Worm (Caenorhabditis elegans) whole organism, L1 larva: ENCODE measurements around the gene twk-32.
A peak's percentile ranks its signal among the peaks of the same experiment; 100 is the strongest.

Experiments used
- C16A3.4 ChIP-seq: fragments of 150-350 bp; optimal IDR thresholded peaks from 2 replicates; lab custom pipeline; 2014; ENCODE audit warnings: missing biosample characterization, missing genetic modification characterization
- F16B12.6 ChIP-seq: fragments of 150-350 bp; optimal IDR thresholded peaks from 2 replicates; lab custom pipeline; 2014; ENCODE audit warnings: missing biosample characterization, missing genetic modification characterization
- Y116A8C.19 ChIP-seq: sonication (generic microtip); optimal IDR thresholded peaks from 2 replicates; lab custom pipeline; 2016; ENCODE audit warnings: missing compliant biosample characterization, missing genetic modification characterization, borderline replicate concordance
- aly-2 ChIP-seq: fragments of 150-350 bp; optimal IDR thresholded peaks from 2 replicates; lab custom pipeline; 2014; ENCODE audit warnings: missing biosample characterization, missing genetic modification characterization
- ces-1 ChIP-seq: fragments of 150-350 bp; optimal IDR thresholded peaks from 2 replicates; lab custom pipeline; 2014; ENCODE audit warnings: missing biosample characterization, missing genetic modification reagents, missing genetic modification characterization
- dpl-1 ChIP-seq, 3 experiments: fragments of 150-350 bp in 2 of 3; sonication (generic microtip) in 1 of 3; optimal IDR thresholded peaks; 2 replicates each; lab custom pipeline; 2014 to 2017; ENCODE audit warnings: missing biosample characterization in 3 of 3, missing genetic modification characterization in 3 of 3, missing genetic modification reagents in 3 of 3
- dsc-1 ChIP-seq: sonication (generic microtip); optimal IDR thresholded peaks from 2 replicates; lab custom pipeline; 2016; ENCODE audit warnings: mild to moderate bottlenecking, missing genetic modification characterization, missing compliant biosample characterization
- efl-1 ChIP-seq, 4 experiments: fragments of 150-350 bp; optimal IDR thresholded peaks in 3 of 4; peaks in 1 of 4; 1 replicate in 1 of 4; 2 replicates in 3 of 4; lab custom pipeline; 2014; ENCODE audit warnings: missing biosample characterization in 2 of 4, missing genetic modification characterization in 2 of 4, missing genetic modification reagents in 2 of 4
- efl-3 ChIP-seq: fragments of 200-800 bp; sonication (Bioruptor generic); optimal IDR thresholded peaks from 2 replicates; lab custom pipeline; 2018; ENCODE audit warnings: mild to moderate bottlenecking, missing genetic modification characterization, missing compliant biosample characterization
- elt-2 ChIP-seq: sonication (generic microtip); optimal IDR thresholded peaks from 2 replicates; lab custom pipeline; 2016; ENCODE audit warnings: missing genetic modification characterization, mild to moderate bottlenecking, inconsistent platforms, missing compliant biosample characterization, missing genetic modification reagents
- fkh-4 ChIP-seq: sonication (generic microtip); optimal IDR thresholded peaks from 2 replicates; lab custom pipeline; 2016; ENCODE audit warnings: missing compliant biosample characterization, missing genetic modification characterization, borderline replicate concordance
- fos-1 ChIP-seq: fragments of 150-350 bp; optimal IDR thresholded peaks from 2 replicates; lab custom pipeline; 2014; ENCODE audit warnings: missing biosample characterization, missing genetic modification characterization
- grh-1 ChIP-seq: fragments of 200-800 bp; sonication (Bioruptor generic); IDR thresholded peaks from 2 replicates; pipeline ENCODE4 v1.3.6; 2022; ENCODE audit warnings: missing genetic modification reagents, missing genetic modification characterization, missing compliant biosample characterization
- hlh-17 ChIP-seq: fragments of 200-800 bp; sonication (Bioruptor generic); optimal IDR thresholded peaks from 2 replicates; lab custom pipeline; 2018; ENCODE audit warnings: missing genetic modification characterization, mild to moderate bottlenecking, missing compliant biosample characterization, moderate library complexity, borderline replicate concordance
- hlh-4 ChIP-seq: sonication (generic microtip); optimal IDR thresholded peaks from 2 replicates; lab custom pipeline; 2016; ENCODE audit warnings: mild to moderate bottlenecking, missing genetic modification characterization, missing compliant biosample characterization
- hpl-2 ChIP-seq: fragments of 150-350 bp; optimal IDR thresholded peaks from 2 replicates; lab custom pipeline; 2014; ENCODE audit warnings: missing biosample characterization, missing genetic modification reagents, missing genetic modification characterization
- irx-1 ChIP-seq: sonication (generic microtip); optimal IDR thresholded peaks from 2 replicates; lab custom pipeline; 2016; ENCODE audit warnings: missing genetic modification characterization, missing compliant biosample characterization
- isw-1 ChIP-seq: fragments of 200-800 bp; sonication (Bioruptor generic); IDR thresholded peaks from 2 replicates; pipeline ENCODE4 v1.3.6; 2022; ENCODE audit warnings: missing genetic modification characterization, missing compliant biosample characterization
- jun-1 ChIP-seq: fragments of 150-350 bp; optimal IDR thresholded peaks from 2 replicates; lab custom pipeline; 2014; ENCODE audit warnings: missing biosample characterization, missing genetic modification reagents, missing genetic modification characterization
- lin-14 ChIP-seq: fragments of 200-800 bp; sonication (Bioruptor generic); optimal IDR thresholded peaks from 2 replicates; lab custom pipeline; 2018; ENCODE audit warnings: mild to moderate bottlenecking, missing genetic modification characterization, moderate library complexity, missing compliant biosample characterization
- lir-3 ChIP-seq: sonication (generic microtip); optimal IDR thresholded peaks from 2 replicates; lab custom pipeline; 2016; ENCODE audit warnings: mild to moderate bottlenecking, missing genetic modification characterization, moderate library complexity, missing compliant biosample characterization; ENCODE audit not compliant: poor library complexity
- lsy-2 ChIP-seq, 2 experiments: fragments of 150-350 bp; optimal IDR thresholded peaks; 2 replicates each; lab custom pipeline; 2014; ENCODE audit warnings: missing biosample characterization in 2 of 2, missing genetic modification characterization in 2 of 2
- mdl-1 ChIP-seq, 2 experiments: fragments of 150-350 bp; optimal IDR thresholded peaks; 2 replicates each; lab custom pipeline; 2014 to 2017; ENCODE audit warnings: missing biosample characterization in 2 of 2, missing genetic modification characterization in 2 of 2, inconsistent platforms in 1 of 2
- nhr-12 ChIP-seq: sonication (generic microtip); optimal IDR thresholded peaks from 2 replicates; lab custom pipeline; 2017; ENCODE audit warnings: missing biosample characterization, missing genetic modification characterization
- nhr-20 ChIP-seq: sonication (generic microtip); optimal IDR thresholded peaks from 2 replicates; lab custom pipeline; 2016; ENCODE audit warnings: mild to moderate bottlenecking, missing genetic modification characterization, missing compliant biosample characterization
- nhr-237 ChIP-seq: fragments of 150-350 bp; optimal IDR thresholded peaks from 2 replicates; lab custom pipeline; 2014; ENCODE audit warnings: missing biosample characterization, missing genetic modification characterization
- nhr-28 ChIP-seq: fragments of 150-350 bp; optimal IDR thresholded peaks from 2 replicates; lab custom pipeline; 2014; ENCODE audit warnings: missing biosample characterization, missing genetic modification characterization
- nhr-47 ChIP-seq: sonication (generic microtip); optimal IDR thresholded peaks from 2 replicates; lab custom pipeline; 2016; ENCODE audit warnings: mild to moderate bottlenecking, missing genetic modification characterization, moderate library complexity, missing compliant biosample characterization
- nhr-71 ChIP-seq: sonication (generic microtip); optimal IDR thresholded peaks from 2 replicates; lab custom pipeline; 2016; ENCODE audit warnings: mild to moderate bottlenecking, missing genetic modification characterization, moderate library complexity, missing compliant biosample characterization
- nhr-77 ChIP-seq: fragments of 150-350 bp; optimal IDR thresholded peaks from 2 replicates; lab custom pipeline; 2014; ENCODE audit warnings: missing biosample characterization, missing genetic modification characterization
- nhr-84 ChIP-seq: sonication (generic microtip); optimal IDR thresholded peaks from 2 replicates; lab custom pipeline; 2017; ENCODE audit warnings: missing biosample characterization, missing genetic modification characterization
- nhr-85 ChIP-seq: sonication (generic microtip); peaks from one replicate; lab custom pipeline; 2016; ENCODE audit warnings: missing genetic modification characterization, inconsistent platforms, missing compliant biosample characterization
- nhr-90 ChIP-seq: sonication (generic microtip); optimal IDR thresholded peaks from 2 replicates; lab custom pipeline; 2016; ENCODE audit warnings: mild to moderate bottlenecking, missing genetic modification characterization, missing compliant biosample characterization; ENCODE audit not compliant: poor library complexity
- pax-3 ChIP-seq: fragments of 200-800 bp; sonication (Bioruptor generic); optimal IDR thresholded peaks from 2 replicates; lab custom pipeline; 2018; ENCODE audit warnings: mild to moderate bottlenecking, missing genetic modification characterization, moderate library complexity, missing compliant biosample characterization
- snpc-4 ChIP-seq: fragments of 150-350 bp; optimal IDR thresholded peaks from 2 replicates; lab custom pipeline; 2014; ENCODE audit warnings: missing biosample characterization, missing genetic modification characterization
- snu-23 ChIP-seq: sonication (generic microtip); optimal IDR thresholded peaks from 2 replicates; lab custom pipeline; 2016; ENCODE audit warnings: missing genetic modification characterization, missing compliant biosample characterization
- sox-4 ChIP-seq: sonication (generic microtip); optimal IDR thresholded peaks from 2 replicates; lab custom pipeline; 2016; ENCODE audit warnings: missing genetic modification characterization, missing compliant biosample characterization
- sup-37 ChIP-seq: fragments of 200-800 bp; sonication (Bioruptor generic); optimal IDR thresholded peaks from 2 replicates; lab custom pipeline; 2018; ENCODE audit warnings: mild to moderate bottlenecking, missing genetic modification characterization, missing compliant biosample characterization
- swsn-7 ChIP-seq: sonication (generic microtip); optimal IDR thresholded peaks from 2 replicates; lab custom pipeline; 2016; ENCODE audit warnings: missing genetic modification characterization, missing compliant biosample characterization
- tbx-2 ChIP-seq: sonication (generic microtip); optimal IDR thresholded peaks from 2 replicates; lab custom pipeline; 2016; ENCODE audit warnings: missing genetic modification characterization, missing compliant biosample characterization
- tlp-1 ChIP-seq: fragments of 150-350 bp; optimal IDR thresholded peaks from 2 replicates; lab custom pipeline; 2014; ENCODE audit warnings: missing biosample characterization, missing genetic modification characterization
- unc-130 ChIP-seq: fragments of 150-350 bp; optimal IDR thresholded peaks from 2 replicates; lab custom pipeline; 2017; ENCODE audit warnings: missing biosample characterization, missing genetic modification characterization, inconsistent platforms
- unc-62 ChIP-seq: fragments of 150-350 bp; optimal IDR thresholded peaks from 2 replicates; lab custom pipeline; 2014; ENCODE audit warnings: missing biosample characterization, missing genetic modification reagents, missing genetic modification characterization
- vab-15 ChIP-seq: sonication (generic microtip); optimal IDR thresholded peaks from 2 replicates; lab custom pipeline; 2017; ENCODE audit warnings: missing genotype, mild to moderate bottlenecking, missing genetic modification characterization, missing compliant biosample characterization
- xbp-1 ChIP-seq: sonication (generic microtip); optimal IDR thresholded peaks from 2 replicates; lab custom pipeline; 2016; ENCODE audit warnings: missing genetic modification characterization, missing compliant biosample characterization
- zag-1 ChIP-seq: fragments of 150-350 bp; optimal IDR thresholded peaks from 2 replicates; lab custom pipeline; 2014; ENCODE audit warnings: missing biosample characterization, missing genetic modification characterization
- ztf-11 ChIP-seq, 2 experiments: sonication (generic microtip); optimal IDR thresholded peaks; 2 replicates each; lab custom pipeline; 2016 to 2017; ENCODE audit warnings: missing genetic modification characterization in 2 of 2, missing biosample characterization in 1 of 2, missing compliant biosample characterization in 1 of 2
- ztf-4 ChIP-seq: fragments of 150-350 bp; optimal IDR thresholded peaks from 2 replicates; lab custom pipeline; 2014; ENCODE audit warnings: missing biosample characterization, missing genetic modification characterization

Gene twk-32

ce11 chrV:13785767-13786166 is 10.7 kb upstream of the twk-32 start:
- TF ChIP-seq xbp-1 (tag; lab: Kevin White, UChicago) = no peak
- no peak for TF ChIP-seq lir-3 (tag; lab: Kevin White, UChicago)
- TF ChIP-seq Y116A8C.19 (tag; lab: Kevin White, UChicago) = no peak
- TF ChIP-seq F16B12.6 (tag; lab: Kevin White, UChicago) = no peak
- no peak for TF ChIP-seq lin-14 (GFP tag; lab: Kevin White, UChicago)
- TF ChIP-seq nhr-28 (tag; lab: Kevin White, UChicago) = no peak
- TF ChIP-seq sup-37 (GFP tag; lab: Kevin White, UChicago) = no peak
- TF ChIP-seq nhr-85 (tag; lab: Kevin White, UChicago) = peak; percentile 53

ce11 chrV:13787225-13787898 is 9.1 kb upstream of the twk-32 start, which contains the start of the genes F53C11.4 and F53C11.5:
TSS of gene F53C11.4 (minus strand) at chrV:13787352.
TSS of gene F53C11.5 (plus strand) at chrV:13787549.
- no peak for TF ChIP-seq snpc-4 (tag; lab: Kevin White, UChicago)
- peak; percentile 53 to 81 for TF ChIP-seq lsy-2 (tag; optimal IDR thresholded peaks at IDR 0.05; lab: Kevin White, UChicago)
- TF ChIP-seq lir-3 (tag; lab: Kevin White, UChicago) = peak; percentile 15
- no peak for TF ChIP-seq C16A3.4 (tag; lab: Kevin White, UChicago)
- TF ChIP-seq mdl-1 (tag; optimal IDR thresholded peaks at IDR 0.05; lab: Kevin White, UChicago) = peak in 1 of 2 experiments; percentile 39
- TF ChIP-seq fkh-4 (tag; lab: Kevin White, UChicago) = no peak
- TF ChIP-seq ztf-11 (tag; optimal IDR thresholded peaks at IDR 0.05; lab: Kevin White, UChicago) = peak in 1 of 2 experiments; percentile 23
- TF ChIP-seq jun-1 (tag; lab: Kevin White, UChicago) = peak; percentile 30
- no peak for TF ChIP-seq vab-15 (tag; lab: Kevin White, UChicago)
- TF ChIP-seq ztf-4 (tag; lab: Kevin White, UChicago) = no peak
- TF ChIP-seq aly-2 (tag; lab: Kevin White, UChicago) = no peak
- no peak for TF ChIP-seq xbp-1 (tag; lab: Kevin White, UChicago)
- TF ChIP-seq efl-3 = no peak
- no peak for TF ChIP-seq irx-1 (tag; lab: Kevin White, UChicago)
- TF ChIP-seq unc-130 (tag; lab: Kevin White, UChicago) = no peak
- TF ChIP-seq nhr-20 = peak; percentile 49
- peak; percentile 20 for TF ChIP-seq elt-2 (tag; lab: Kevin White, UChicago)
- no peak for TF ChIP-seq isw-1
- TF ChIP-seq nhr-77 (tag; lab: Kevin White, UChicago) = no peak
- no peak for TF ChIP-seq ces-1
- TF ChIP-seq dpl-1 (GFP tag; optimal IDR thresholded peaks at IDR 0.05; lab: Kevin White, UChicago) = peak in 1 of 3 experiments; percentile 12
- no peak for TF ChIP-seq efl-1 (optimal IDR thresholded peaks at IDR 0.05; lab: Kevin White, UChicago)
- no peak for TF ChIP-seq efl-1 (GFP tag; optimal IDR thresholded peaks at IDR 0.05 in 1 of 2; lab: Kevin White, UChicago)
- no peak for TF ChIP-seq F16B12.6 (tag; lab: Kevin White, UChicago)
- TF ChIP-seq nhr-237 (tag; lab: Kevin White, UChicago) = no peak
- no peak for TF ChIP-seq tlp-1 (tag; lab: Kevin White, UChicago)
- TF ChIP-seq nhr-90 (tag; lab: Kevin White, UChicago) = no peak
- TF ChIP-seq tbx-2 (tag; lab: Kevin White, UChicago) = no peak
- TF ChIP-seq fos-1 (tag; lab: Kevin White, UChicago) = no peak
- no peak for TF ChIP-seq hlh-4 (tag; lab: Kevin White, UChicago)
- TF ChIP-seq nhr-28 (tag; lab: Kevin White, UChicago) = no peak
- peak; percentile 17 for TF ChIP-seq snu-23
- TF ChIP-seq sox-4 (tag; lab: Kevin White, UChicago) = no peak
- TF ChIP-seq nhr-84 (tag; lab: Kevin White, UChicago) = no peak
- TF ChIP-seq pax-3 (tag; lab: Kevin White, UChicago) = no peak
- TF ChIP-seq hlh-17 (GFP tag; lab: Kevin White, UChicago) = no peak
- no peak for TF ChIP-seq swsn-7 (tag; lab: Kevin White, UChicago)
- no peak for TF ChIP-seq grh-1 (GFP tag; lab: Robert Waterston, UW)
- no peak for TF ChIP-seq unc-62 (GFP tag; lab: Kevin White, UChicago)
- TF ChIP-seq zag-1 (tag; lab: Kevin White, UChicago) = no peak
- peak; percentile 2 for TF ChIP-seq dsc-1 (tag; lab: Kevin White, UChicago)
- TF ChIP-seq nhr-71 (tag; lab: Kevin White, UChicago) = no peak
- TF ChIP-seq nhr-12 = no peak
- no peak for TF ChIP-seq Y116A8C.19 (tag; lab: Kevin White, UChicago)
- no peak for TF ChIP-seq nhr-47
- TF ChIP-seq hpl-2 (GFP tag; lab: Kevin White, UChicago) = no peak
